Worm (Caenorhabditis elegans): ENCODE data around the gene neg-1.
A peak's percentile ranks its signal among the peaks of the same experiment; 100 is the strongest.

Gene neg-1

DNA sequence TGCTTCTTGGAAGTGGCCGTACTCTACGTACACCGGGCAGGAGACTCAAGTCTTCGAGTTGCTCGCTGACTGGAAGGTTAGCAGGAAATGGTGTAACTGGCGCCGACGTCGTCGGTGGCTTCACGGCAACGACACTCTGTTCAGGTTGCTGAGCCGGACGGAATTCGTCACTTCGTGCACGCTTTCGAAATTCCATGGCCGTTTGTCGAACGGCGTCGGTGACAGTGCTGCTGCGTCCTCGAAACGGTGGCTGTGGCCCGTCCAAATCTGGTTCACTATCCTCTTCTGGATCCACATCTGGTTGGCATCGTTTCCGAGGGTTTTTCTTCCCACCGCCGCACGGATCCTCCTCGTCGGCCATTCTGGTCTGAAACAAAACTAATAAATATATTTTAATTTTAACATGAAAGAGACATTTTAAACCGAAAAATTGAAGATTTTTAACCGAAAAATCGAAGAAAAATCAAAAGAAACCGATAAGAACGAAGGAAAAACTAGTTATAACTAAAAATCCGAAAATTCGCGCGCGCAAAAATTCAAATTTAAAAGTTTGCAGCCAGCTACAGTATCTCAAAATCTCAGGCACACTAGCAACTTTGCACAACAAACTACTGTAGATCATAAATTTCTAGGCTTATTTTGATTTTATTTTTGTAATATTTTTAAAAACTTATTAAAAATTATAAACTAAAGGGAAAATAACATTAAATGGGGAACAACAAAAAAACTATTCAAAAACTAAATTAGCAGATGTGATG, 1.3 kb upstream of the neg-1 start, which contains the start of gene F32D1.7 (continued):
- TF ChIP-seq zfh-2 (GFP tag; conservative IDR thresholded peaks at IDR 0.05) (peak; percentile 69), akir-1 (GFP tag; optimal IDR thresholded peaks at IDR 0.05) (no peak), unc-62 (GFP tag; optimal IDR thresholded peaks at IDR 0.05) (no peak), B0019.2 (GFP tag; conservative IDR thresholded peaks at IDR 0.05) (no peak), sdz-38 (tag; optimal IDR thresholded peaks at IDR 0.05) (no peak), nhr-90 (tag; optimal IDR thresholded peaks at IDR 0.05) (no peak), rpc-1 (optimal IDR thresholded peaks at IDR 0.05) (no peak), rpc-1 (tag; optimal IDR thresholded peaks at IDR 0.05) (no peak), repo-1 (tag; optimal IDR thresholded peaks at IDR 0.05) (no peak), lin-40 (tag; optimal IDR thresholded peaks at IDR 0.05) (no peak), Y53F4B.3 (GFP tag; IDR thresholded peaks at IDR 0.05) (no peak), zim-3 (tag; optimal IDR thresholded peaks at IDR 0.05) (no peak), ceh-40 (GFP tag; IDR thresholded peaks at IDR 0.05) (no peak), ceh-100 (GFP tag; IDR thresholded peaks at IDR 0.05) (no peak), egrh-3 (GFP tag; IDR thresholded peaks at IDR 0.05) (no peak), attf-6 (GFP tag; IDR thresholded peaks at IDR 0.05) (no peak), hlh-12 (tag; optimal IDR thresholded peaks at IDR 0.05) (no peak), aptf-3 (GFP tag; IDR thresholded peaks at IDR 0.05) (no peak), pha-4 (tag; optimal IDR thresholded peaks at IDR 0.05) (no peak), madf-6 (GFP tag; IDR thresholded peaks at IDR 0.05) (peak; percentile 99), F22D6.2 (tag; optimal IDR thresholded peaks at IDR 0.05) (no peak), let-526 (GFP tag; IDR thresholded peaks at IDR 0.05) (no peak), madf-3 (GFP tag; IDR thresholded peaks at IDR 0.05) (no peak), Y53G8AR.9 (GFP tag; conservative IDR thresholded peaks at IDR 0.05) (no peak), K11D2.4 (GFP tag; IDR thresholded peaks at IDR 0.05) (no peak), ztf-18 (tag; optimal IDR thresholded peaks at IDR 0.05) (no peak), hmg-20 (GFP tag; IDR thresholded peaks at IDR 0.05) (no peak), atf-7 (tag; optimal IDR thresholded peaks at IDR 0.05) (no peak), F52B5.7 (tag; optimal IDR thresholded peaks at IDR 0.05) (no peak), ZK185.1 (tag; optimal IDR thresholded peaks at IDR 0.05; ENCODE audit: poor library complexity, severe bottlenecking) (no peak), C06A6.2 (GFP tag; conservative IDR thresholded peaks at IDR 0.05) (no peak), nhr-27 (tag; optimal IDR thresholded peaks at IDR 0.05) (no peak), ekl-4 (GFP tag; IDR thresholded peaks at IDR 0.05) (no peak), nfyb-1 (GFP tag; IDR thresholded peaks at IDR 0.05) (no peak), ztf-26 (tag; optimal IDR thresholded peaks at IDR 0.05) (no peak), lin-35 (GFP tag; optimal IDR thresholded peaks at IDR 0.05) (peak in 1 of 3 experiments; percentile 12), egl-44 (GFP tag; IDR thresholded peaks at IDR 0.05) (no peak), mel-28 (tag; optimal IDR thresholded peaks at IDR 0.05; ENCODE audit: borderline replicate concordance) (no peak), B0336.3 (GFP tag; IDR thresholded peaks at IDR 0.05) (no peak), nhr-179 (tag; optimal IDR thresholded peaks at IDR 0.05) (no peak), F33H1.4 (GFP tag; IDR thresholded peaks at IDR 0.05) (peak; percentile 78), F39B2.1 (GFP tag; IDR thresholded peaks at IDR 0.05) (no peak), nhr-80 (tag; optimal IDR thresholded peaks at IDR 0.05) (no peak), sea-2 (GFP tag; IDR thresholded peaks at IDR 0.05) (no peak), ztf-25 (GFP tag; IDR thresholded peaks at IDR 0.05) (no peak), lsy-27 (tag; optimal IDR thresholded peaks at IDR 0.05; ENCODE audit: borderline replicate concordance, insufficient read depth) (no peak), let-607 (tag; optimal IDR thresholded peaks at IDR 0.05) (no peak), ets-4 (GFP tag; optimal IDR thresholded peaks at IDR 0.05) (no peak), athp-1 (tag; optimal IDR thresholded peaks at IDR 0.05) (no peak)

Data from whole organism, young adult.